Fruit fly (Drosophila melanogaster): ENCODE results near the gene Grip.

Gene Grip

DNA sequence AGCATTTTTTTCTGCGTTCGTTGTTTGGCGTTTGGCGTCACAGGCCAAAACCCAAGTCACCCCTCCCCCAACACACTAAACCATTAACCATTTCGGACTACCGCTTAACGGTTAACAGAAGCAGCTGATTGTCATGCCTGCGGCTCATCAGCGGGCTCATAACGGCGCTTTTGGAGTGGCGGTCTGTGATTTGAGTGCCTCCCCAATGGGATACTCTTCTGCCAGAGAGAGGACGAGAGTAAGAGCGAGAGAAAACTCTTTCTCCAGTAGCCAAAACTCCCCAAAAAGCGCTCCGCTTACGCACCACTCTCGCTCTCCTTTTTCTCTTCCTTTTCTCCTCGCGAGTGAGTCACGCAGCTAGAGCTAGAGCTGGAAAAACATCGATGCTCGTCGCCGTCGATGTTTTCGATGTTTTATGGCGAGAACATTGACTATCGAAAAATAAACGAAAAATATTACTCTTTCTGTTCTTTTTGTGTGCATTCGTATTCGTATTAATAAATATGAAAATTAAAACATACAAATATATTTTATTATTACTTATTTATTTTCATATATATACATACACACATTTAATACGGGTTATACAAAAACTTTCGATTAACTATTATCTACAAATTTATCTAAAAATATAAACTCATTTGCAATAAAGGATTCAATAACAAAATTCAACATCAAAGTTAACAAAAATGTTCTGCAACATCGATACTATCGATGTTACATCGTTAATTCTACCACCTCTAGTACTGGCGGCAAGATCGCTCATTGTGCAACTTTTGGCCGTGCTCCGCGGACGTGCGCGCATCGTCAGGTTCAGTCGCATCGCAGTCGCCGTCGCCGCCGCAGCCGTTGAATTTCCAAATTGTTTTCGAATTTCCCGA, at the start of gene Grip:
TSS of gene Grip (plus strand) at position 763 of the 881 bp plus-strand sequence.
- TF ChIP-seq CG11696 (GFP tag; IDR thresholded peaks at IDR 0.05) (no peak), eve (GFP tag; optimal IDR thresholded peaks at IDR 0.05) (no peak), CG9876 (GFP tag; optimal IDR thresholded peaks at IDR 0.05) (no peak), pan (optimal IDR thresholded peaks at IDR 0.05) (no peak), pan (GFP tag; optimal IDR thresholded peaks at IDR 0.05 in 1 of 2, IDR thresholded peaks at IDR 0.05 in 1 of 2) (peak in 1 of 2 experiments; percentile 38), Med (GFP tag) (peak; percentile 71), CG3163 (GFP tag; optimal IDR thresholded peaks at IDR 0.05) (peak; percentile 72), CG31365 (tag; optimal IDR thresholded peaks at IDR 0.05) (no peak), PHDP (tag; optimal IDR thresholded peaks at IDR 0.05) (peak; percentile 11), Side (GFP tag; optimal IDR thresholded peaks at IDR 0.05) (no peak), az2 (GFP tag; optimal IDR thresholded peaks at IDR 0.05) (peak; percentile 30), pum (GFP tag; optimal IDR thresholded peaks at IDR 0.05) (no peak), z (GFP tag; IDR thresholded peaks at IDR 0.05) (peak; percentile 83), so (GFP tag; IDR thresholded peaks at IDR 0.05) (no peak), pros (GFP tag; optimal IDR thresholded peaks at IDR 0.05) (no peak), insv (GFP tag; optimal IDR thresholded peaks at IDR 0.05) (no peak), dmrt11E (tag; optimal IDR thresholded peaks at IDR 0.05) (peak; percentile 52), tna (GFP tag; IDR thresholded peaks at IDR 0.05; ENCODE audit: partially characterized antibody) (peak; percentile 5; the same call in 1 of the 2 replicates), ac (GFP tag; optimal IDR thresholded peaks at IDR 0.05) (no peak), CG2116 (GFP tag; optimal IDR thresholded peaks at IDR 0.05) (peak; percentile 30), CG32772 (GFP tag; IDR thresholded peaks at IDR 0.05) (no peak), CG9727 (GFP tag; optimal IDR thresholded peaks at IDR 0.05) (peak; percentile 60), CG9215 (GFP tag; IDR thresholded peaks at IDR 0.05) (0 out of 2 replicates have a peak, but pooled peaks have one; percentile 13), Eip74EF (GFP tag; optimal IDR thresholded peaks at IDR 0.05) (peak in 1 of 2 experiments; percentile 2), CG30403 (GFP tag; optimal IDR thresholded peaks at IDR 0.05) (peak; percentile 53), Meics (GFP tag; optimal IDR thresholded peaks at IDR 0.05) (peak; percentile 26), Bgb (GFP tag; IDR thresholded peaks at IDR 0.05; ENCODE audit: partially characterized antibody) (0 out of 2 replicates have a peak, but pooled peaks have one; percentile 23), Ets97D (GFP tag; optimal IDR thresholded peaks at IDR 0.05) (no peak), CG12391 (tag; optimal IDR thresholded peaks at IDR 0.05) (peak; percentile 72), CG13287 (GFP tag; IDR thresholded peaks at IDR 0.05; ENCODE audit: partially characterized antibody) (peak; percentile 67), Xrp1 (GFP tag; IDR thresholded peaks at IDR 0.05) (peak; percentile 30; the same call in 1 of the 2 replicates), Doc3 (GFP tag; IDR thresholded peaks at IDR 0.05; ENCODE audit: partially characterized antibody) (0 out of 3 replicates have a peak, but pooled peaks have one; percentile 42), Abd-B (GFP tag; optimal IDR thresholded peaks at IDR 0.05) (peak; percentile 1), CG14441 (GFP tag; IDR thresholded peaks at IDR 0.05) (no peak), Sin3A (optimal IDR thresholded peaks at IDR 0.05) (no peak), Ada2b (GFP tag; IDR thresholded peaks at IDR 0.05) (peak; percentile 5; the same call in 1 of the 2 replicates), dmrt99B (tag; optimal IDR thresholded peaks at IDR 0.05) (peak; percentile 11), Adf1 (GFP tag; IDR thresholded peaks at IDR 0.05) (0 out of 2 replicates have a peak, but pooled peaks have one; percentile 8), CG13624 (GFP tag; optimal IDR thresholded peaks at IDR 0.05) (no peak), CG9437 (GFP tag; optimal IDR thresholded peaks at IDR 0.05) (peak; percentile 28), gem (tag; optimal IDR thresholded peaks at IDR 0.05) (peak; percentile 62), CG4404 (GFP tag; IDR thresholded peaks at IDR 0.05) (no peak), Hr78 (GFP tag; optimal IDR thresholded peaks at IDR 0.05) (peak in 1 of 2 experiments; percentile 14), lilli (GFP tag; optimal IDR thresholded peaks at IDR 0.05) (no peak), CG18476 (GFP tag; optimal IDR thresholded peaks at IDR 0.05) (no peak), Awh (GFP tag; IDR thresholded peaks at IDR 0.05) (no peak), HLH54F (GFP tag; optimal IDR thresholded peaks at IDR 0.05) (no peak), nmo (GFP tag; optimal IDR thresholded peaks at IDR 0.05) (peak; percentile 67)
